Worm (Caenorhabditis elegans) whole organism, L3 larva: ENCODE results near the gene alkb-1.

Experiments used
- ZK546.5 ChIP-seq: sonication (generic microtip); optimal IDR thresholded peaks from 2 replicates; lab custom pipeline; 2017; ENCODE audit warnings: missing biosample characterization, missing genetic modification characterization
- ama-1 ChIP-seq: fragments of 150-350 bp; optimal IDR thresholded peaks from 2 replicates; lab custom pipeline; 2018
- ceh-82 ChIP-seq: fragments of 150-350 bp; optimal IDR thresholded peaks from 2 replicates; lab custom pipeline; 2014; ENCODE audit warnings: missing biosample characterization, missing genetic modification characterization
- daf-12 ChIP-seq: fragments of 150-350 bp; optimal IDR thresholded peaks from 2 replicates; lab custom pipeline; 2014; ENCODE audit warnings: missing biosample characterization, missing genetic modification reagents, missing genetic modification characterization
- egl-27 ChIP-seq: sonication (generic microtip); optimal IDR thresholded peaks from 4 replicates; lab custom pipeline; 2017; ENCODE audit warnings: missing biosample characterization, missing genetic modification reagents, missing genetic modification characterization
- egl-5 ChIP-seq: fragments of 150-350 bp; optimal IDR thresholded peaks from 2 replicates; lab custom pipeline; 2017; ENCODE audit warnings: missing biosample characterization, missing genetic modification reagents, missing genetic modification characterization, inconsistent platforms
- elt-1 ChIP-seq: fragments of 150-350 bp; optimal IDR thresholded peaks from 2 replicates; lab custom pipeline; 2014; ENCODE audit warnings: missing biosample characterization, missing genetic modification characterization
- elt-2 ChIP-seq: sonication (generic microtip); optimal IDR thresholded peaks from 2 replicates; lab custom pipeline; 2016; ENCODE audit warnings: missing genetic modification reagents, mild to moderate bottlenecking, missing genetic modification characterization, missing compliant biosample characterization
- elt-3 ChIP-seq, 3 experiments: fragments of 150-350 bp in 1 of 3; sonication (generic microtip) in 2 of 3; optimal IDR thresholded peaks; 2 replicates in 2 of 3; 4 replicates in 1 of 3; lab custom pipeline; 2014 to 2017; ENCODE audit warnings: missing biosample characterization in 3 of 3, missing genetic modification characterization in 3 of 3
- fkh-2 ChIP-seq: fragments of 150-350 bp; optimal IDR thresholded peaks from 2 replicates; lab custom pipeline; 2014; ENCODE audit warnings: missing biosample characterization, missing genetic modification reagents, missing genetic modification characterization
- fos-1 ChIP-seq: fragments of 150-350 bp; optimal IDR thresholded peaks from 2 replicates; lab custom pipeline; 2014; ENCODE audit warnings: missing biosample characterization, missing genetic modification characterization
- jun-1 ChIP-seq: fragments of 150-350 bp; optimal IDR thresholded peaks from 2 replicates; lab custom pipeline; 2014; ENCODE audit warnings: missing biosample characterization, missing genetic modification reagents, missing genetic modification characterization
- lsy-12 ChIP-seq: sonication (generic microtip); optimal IDR thresholded peaks from 2 replicates; lab custom pipeline; 2016; ENCODE audit warnings: mild to moderate bottlenecking, missing genetic modification characterization, missing compliant biosample characterization
- mdl-1 ChIP-seq: fragments of 150-350 bp; optimal IDR thresholded peaks from 2 replicates; lab custom pipeline; 2014; ENCODE audit warnings: missing biosample characterization, missing genetic modification characterization
- mml-1 ChIP-seq: fragments of 150-350 bp; sonication (generic microtip); optimal IDR thresholded peaks from 3 replicates; lab custom pipeline; 2014; ENCODE audit warnings: missing biosample characterization, missing genetic modification characterization
- nfya-1 ChIP-seq: sonication (generic microtip); optimal IDR thresholded peaks from 2 replicates; lab custom pipeline; 2017; ENCODE audit warnings: missing genetic modification characterization, mild to moderate bottlenecking, missing compliant biosample characterization, antibody characterized with exemption, moderate library complexity; ENCODE audit not compliant: insufficient read depth
- nhr-11 ChIP-seq: fragments of 150-350 bp; optimal IDR thresholded peaks from 2 replicates; lab custom pipeline; 2014; ENCODE audit warnings: missing biosample characterization, missing genetic modification characterization
- nhr-12 ChIP-seq: fragments of 150-350 bp; optimal IDR thresholded peaks from 2 replicates; lab custom pipeline; 2014; ENCODE audit warnings: missing biosample characterization, missing genetic modification characterization
- nhr-25 ChIP-seq: sonication (generic microtip); optimal IDR thresholded peaks from 2 replicates; lab custom pipeline; 2017; ENCODE audit warnings: missing biosample characterization, missing genetic modification characterization
- nhr-28 ChIP-seq: fragments of 150-350 bp; optimal IDR thresholded peaks from 2 replicates; lab custom pipeline; 2014; ENCODE audit warnings: missing biosample characterization, missing genetic modification characterization
- nhr-67 ChIP-seq: fragments of 150-350 bp; optimal IDR thresholded peaks from 2 replicates; lab custom pipeline; 2014; ENCODE audit warnings: missing biosample characterization, missing genetic modification characterization
- nhr-76 ChIP-seq: fragments of 150-350 bp; sonication (generic microtip); optimal IDR thresholded peaks from 5 replicates; lab custom pipeline; 2014; ENCODE audit warnings: missing biosample characterization, missing genetic modification characterization
- pha-4 ChIP-seq: fragments of 150-350 bp; optimal IDR thresholded peaks from 2 replicates; lab custom pipeline; 2014; ENCODE audit warnings: missing biosample characterization, missing genetic modification reagents, missing genetic modification characterization
- pqm-1 ChIP-seq: fragments of 150-350 bp; optimal IDR thresholded peaks from 2 replicates; lab custom pipeline; 2017; ENCODE audit warnings: missing biosample characterization, missing genetic modification characterization, inconsistent platforms
- skn-1 ChIP-seq: fragments of 150-350 bp; optimal IDR thresholded peaks from 2 replicates; lab custom pipeline; 2014; ENCODE audit warnings: missing biosample characterization, missing genetic modification characterization
- tbx-2 ChIP-seq: sonication (generic microtip); optimal IDR thresholded peaks from 2 replicates; lab custom pipeline; 2016; ENCODE audit warnings: mild to moderate bottlenecking, missing genetic modification characterization, missing compliant biosample characterization
- unc-39 ChIP-seq: sonication (generic microtip); optimal IDR thresholded peaks from 4 replicates; lab custom pipeline; 2017; ENCODE audit warnings: missing biosample characterization, missing genetic modification characterization
- unc-62 ChIP-seq: fragments of 150-350 bp; sonication (generic microtip); optimal IDR thresholded peaks from 4 replicates; lab custom pipeline; 2014; ENCODE audit warnings: missing biosample characterization, missing genetic modification reagents, missing genetic modification characterization
- zag-1 ChIP-seq: fragments of 150-350 bp; optimal IDR thresholded peaks from 2 replicates; lab custom pipeline; 2014; ENCODE audit warnings: missing biosample characterization, missing genetic modification characterization
- ztf-11 ChIP-seq: fragments of 150-350 bp; optimal IDR thresholded peaks from 2 replicates; lab custom pipeline; 2014; ENCODE audit warnings: missing biosample characterization, missing genetic modification characterization

The alkb-1 gene

DNA sequence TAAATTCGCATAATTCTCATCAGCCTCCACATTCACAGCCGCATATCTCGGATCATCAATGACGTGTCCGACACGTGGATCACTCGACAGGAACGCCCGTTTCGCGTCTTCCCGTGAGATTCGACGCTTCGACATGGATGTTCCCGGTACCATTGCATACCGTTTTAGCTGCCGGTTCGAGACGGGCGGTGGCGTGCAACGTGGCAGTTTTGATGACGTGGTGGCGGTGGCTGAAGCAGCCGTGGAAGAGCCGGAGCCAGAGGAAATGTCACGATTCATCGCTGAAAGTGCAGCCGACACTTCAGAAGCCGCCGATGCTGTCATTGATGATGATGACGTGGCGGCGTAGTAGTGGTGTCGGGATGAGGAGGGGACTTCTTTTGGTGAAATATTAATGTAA lies 40.7 kb upstream of the alkb-1 start:
- TF ChIP-seq pqm-1 (tag; lab: Kevin White, UChicago) (no peak), lsy-12 (tag; lab: Kevin White, UChicago) (peak; percentile 22)

- no peak for TF ChIP-seq nhr-76
- TF ChIP-seq nfya-1: peak; percentile 51
- no peak for TF ChIP-seq skn-1
- TF ChIP-seq ama-1: no peak
- TF ChIP-seq fkh-2 (tag; lab: Kevin White, UChicago): no peak
- no peak for TF ChIP-seq jun-1 (tag; lab: Kevin White, UChicago)
- TF ChIP-seq unc-62: no peak
Measured at ce11 chrII:1372138-1372537, 40.1 kb upstream of the alkb-1 start.

- TF ChIP-seq daf-12 (tag; lab: Kevin White, UChicago) (no peak), nfya-1 (peak; percentile 83), pha-4 (tag; lab: Kevin White, UChicago) (no peak), ZK546.5 (tag; lab: Kevin White, UChicago) (no peak), nhr-67 (tag; lab: Kevin White, UChicago) (no peak), fos-1 (tag; lab: Kevin White, UChicago) (no peak)
Measured at ce11 chrII:1372966-1373365, 39.2 kb upstream of the alkb-1 start.

DNA sequence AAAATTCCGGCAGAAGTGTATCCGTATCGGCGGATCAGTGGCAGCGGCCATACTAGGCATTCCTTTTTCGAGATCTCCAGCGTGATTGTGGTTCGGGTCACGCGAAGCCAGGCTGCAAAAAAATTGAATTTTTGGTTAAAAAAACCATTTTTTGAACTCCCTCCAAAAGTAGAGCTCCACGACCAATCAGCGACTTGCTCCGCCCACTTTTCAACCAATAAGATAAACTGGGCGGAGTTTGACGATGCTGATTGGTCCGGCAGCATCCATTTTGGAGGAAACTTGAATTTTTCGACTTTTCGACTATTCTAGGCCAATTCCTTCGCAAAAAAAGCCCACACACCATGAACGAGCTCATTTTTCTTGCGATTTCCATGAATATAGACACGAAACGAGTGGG lies 37.7 kb upstream of the alkb-1 start:
- TF ChIP-seq nfya-1 (peak; percentile 78), nhr-28 (tag; lab: Kevin White, UChicago) (no peak)
- TF ChIP-seq, all 47 proteins: peak for 1

ce11 chrII:1374889-1375288 lies 37.3 kb upstream of the alkb-1 start, which contains the start of gene rog-1:
Gene rog-1, minus strand, starts transcription at chrII:1374989.
- TF ChIP-seq elt-3 (tag; optimal IDR thresholded peaks at IDR 0.05; lab: Kevin White, UChicago) (no peak), nhr-12 (tag; lab: Kevin White, UChicago) (no peak), ama-1 (no peak), daf-12 (tag; lab: Kevin White, UChicago) (no peak), elt-1 (tag; lab: Kevin White, UChicago) (no peak), nhr-25 (tag; lab: Kevin White, UChicago) (no peak), fos-1 (tag; lab: Kevin White, UChicago) (no peak), tbx-2 (tag; lab: Kevin White, UChicago) (no peak), ZK546.5 (tag; lab: Kevin White, UChicago) (no peak)

- TF ChIP-seq ztf-11 (tag; lab: Kevin White, UChicago) (no peak), nfya-1 (peak; percentile 30), pqm-1 (tag; lab: Kevin White, UChicago) (no peak), egl-5 (tag; lab: Kevin White, UChicago) (peak; percentile 55), ceh-82 (tag; lab: Kevin White, UChicago) (no peak)
- TF ChIP-seq, all 47 proteins: peak for 2
Measured at ce11 chrII:1375627-1376026, 36.6 kb upstream of the alkb-1 start.

DNA sequence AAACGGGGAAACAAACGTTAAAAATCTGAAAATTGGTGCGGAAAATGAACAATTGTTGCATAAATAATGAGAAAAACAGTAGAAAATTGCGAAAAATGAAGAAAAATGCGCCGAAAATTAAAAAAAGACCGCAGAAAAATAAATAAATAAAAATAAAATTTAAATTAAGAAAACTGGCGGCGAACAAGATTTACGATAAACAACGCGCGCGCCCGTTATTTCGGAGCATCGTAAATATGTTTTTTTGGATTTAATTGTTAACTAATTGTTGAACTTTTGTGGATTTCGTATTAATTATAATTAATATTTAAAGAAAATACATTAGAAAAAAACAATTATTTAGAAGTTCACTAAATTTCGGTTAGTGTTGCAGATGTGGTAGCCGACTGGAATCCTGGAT lies 35.4 kb upstream of the alkb-1 start:
- TF ChIP-seq unc-62 (no peak), egl-27 (tag; lab: Kevin White, UChicago) (no peak), unc-39 (no peak), tbx-2 (tag; lab: Kevin White, UChicago) (no peak), nhr-11 (tag; lab: Kevin White, UChicago) (no peak), pqm-1 (tag; lab: Kevin White, UChicago) (no peak), pha-4 (tag; lab: Kevin White, UChicago) (no peak), ama-1 (no peak), elt-2 (tag; lab: Kevin White, UChicago) (no peak), jun-1 (tag; lab: Kevin White, UChicago) (no peak), elt-3 (tag; optimal IDR thresholded peaks at IDR 0.05; lab: Kevin White, UChicago) (no peak), nhr-12 (tag; lab: Kevin White, UChicago) (no peak), ceh-82 (tag; lab: Kevin White, UChicago) (no peak), mdl-1 (tag; lab: Kevin White, UChicago) (no peak), elt-1 (tag; lab: Kevin White, UChicago) (no peak), mml-1 (tag; lab: Kevin White, UChicago) (no peak), zag-1 (tag; lab: Kevin White, UChicago) (no peak), fkh-2 (tag; lab: Kevin White, UChicago) (no peak), skn-1 (no peak)
